Worm (Caenorhabditis elegans) whole organism, young adult: ENCODE data around the gene hsd-2.

Experiments
- egrh-3 ChIP-seq: fragments of 200-800 bp; sonication (Bioruptor generic); IDR thresholded peaks from 2 replicates; pipeline ENCODE4 v1.3.6; 2022; ENCODE audit warnings: missing genetic modification reagents, missing genetic modification characterization, missing compliant biosample characterization
- lin-40 ChIP-seq: sonication (generic microtip); optimal IDR thresholded peaks from 2 replicates; lab custom pipeline; 2016; ENCODE audit warnings: missing genetic modification characterization, mild to moderate bottlenecking, missing compliant biosample characterization, missing genotype, missing genetic modification reagents
- nfya-2 ChIP-seq: fragments of 200-800 bp; sonication (Bioruptor generic); IDR thresholded peaks from 2 replicates; pipeline ENCODE4 v1.3.6; 2022; ENCODE audit warnings: missing genetic modification reagents, missing genetic modification characterization, missing compliant biosample characterization
- nhr-90 ChIP-seq: sonication (generic microtip); optimal IDR thresholded peaks from 2 replicates; lab custom pipeline; 2016; ENCODE audit warnings: missing genotype, mild to moderate bottlenecking, missing genetic modification characterization, missing compliant biosample characterization
- somi-1 ChIP-seq: fragments of 200-800 bp; sonication (Bioruptor generic); optimal IDR thresholded peaks from 2 replicates; lab custom pipeline; 2018; ENCODE audit warnings: mild to moderate bottlenecking, missing genetic modification characterization, missing compliant biosample characterization
- unc-62 ChIP-seq: fragments of 150-350 bp; optimal IDR thresholded peaks from 2 replicates; lab custom pipeline; 2014; ENCODE audit warnings: missing biosample characterization, missing genetic modification reagents, missing genetic modification characterization
- ztf-28 ChIP-seq: fragments of 200-800 bp; sonication (Bioruptor generic); IDR thresholded peaks from 2 replicates; pipeline ENCODE4 v1.3.6; 2022; ENCODE audit warnings: missing genetic modification reagents, missing genetic modification characterization, missing compliant biosample characterization

DNA sequence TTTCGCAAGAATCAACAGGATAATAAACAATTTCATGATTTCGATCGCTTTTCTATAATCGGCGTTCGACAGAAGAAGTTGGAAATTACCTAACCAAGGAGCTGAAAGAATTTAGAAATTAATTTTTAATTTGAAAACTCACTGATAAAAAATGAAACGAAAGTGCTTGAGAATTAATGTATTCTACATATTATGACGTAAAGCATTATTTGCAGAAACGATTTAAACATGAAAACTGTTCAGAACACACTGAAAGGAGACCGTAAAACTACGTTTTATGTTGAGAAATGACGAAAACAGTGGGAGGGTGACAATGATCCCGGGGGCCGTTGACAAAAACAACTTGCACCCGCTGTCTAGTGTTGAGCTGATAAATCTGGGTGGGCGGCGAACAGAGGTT lies 32.6 kb downstream of the hsd-2 start, which contains the start of gene ZC449.5:
- no peak for TF ChIP-seq nfya-2 (GFP tag; lab: Robert Waterston, UW)
- TF ChIP-seq unc-62 (GFP tag; lab: Kevin White, UChicago): no peak
- TF ChIP-seq somi-1 (GFP tag; lab: Kevin White, UChicago): no peak
- no peak for TF ChIP-seq nhr-90 (tag; lab: Kevin White, UChicago)
- TF ChIP-seq ztf-28 (GFP tag; lab: Robert Waterston, UW): no peak
- no peak for TF ChIP-seq lin-40 (tag; lab: Kevin White, UChicago)
- no peak for TF ChIP-seq egrh-3 (GFP tag; lab: Robert Waterston, UW)
